Worm (Caenorhabditis elegans): ENCODE measurements around the gene ZK1320.3.

ZK1320.3 gene

ce11 chrII:9660379-9660778 is at the start of gene ZK1320.3:
Gene ZK1320.3, minus strand, starts transcription at chrII:9660419.
- TF ChIP-seq dao-5 (tag; optimal IDR thresholded peaks at IDR 0.05) (no peak), him-1 (tag; optimal IDR thresholded peaks at IDR 0.05) (no peak), W03F9.2 (tag; optimal IDR thresholded peaks at IDR 0.05) (no peak)

DNA sequence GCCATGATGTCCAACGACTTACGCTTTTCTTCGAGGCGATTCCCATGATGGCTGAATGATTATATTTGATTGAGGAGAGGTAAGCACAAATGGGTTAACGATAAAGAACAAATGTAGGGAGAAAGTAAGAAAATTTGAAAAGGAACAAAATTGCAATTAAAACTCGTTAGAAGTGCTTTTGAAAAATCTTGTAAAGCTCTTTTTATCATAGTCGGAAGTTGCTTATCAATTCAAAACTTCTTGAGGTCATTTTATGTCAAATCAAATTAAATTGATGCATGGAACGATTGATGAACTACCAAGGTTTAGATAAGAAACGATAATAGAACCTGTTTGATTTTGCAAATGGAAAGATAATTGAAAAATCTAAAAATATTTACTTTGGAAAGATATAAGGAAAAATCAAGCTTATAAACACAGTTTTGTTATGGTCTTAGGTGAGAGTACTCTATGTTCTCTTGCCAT is 48.6 kb upstream of the ZK1320.3 start, which contains the start of gene glt-5:
TSS of gene glt-5 (minus strand) at position 51 of the 465 bp plus-strand sequence.
- TF ChIP-seq him-1 (tag; optimal IDR thresholded peaks at IDR 0.05) = no peak
- no peak for TF ChIP-seq W03F9.2 (tag; optimal IDR thresholded peaks at IDR 0.05)
- no peak for TF ChIP-seq dao-5 (tag; optimal IDR thresholded peaks at IDR 0.05)

DNA sequence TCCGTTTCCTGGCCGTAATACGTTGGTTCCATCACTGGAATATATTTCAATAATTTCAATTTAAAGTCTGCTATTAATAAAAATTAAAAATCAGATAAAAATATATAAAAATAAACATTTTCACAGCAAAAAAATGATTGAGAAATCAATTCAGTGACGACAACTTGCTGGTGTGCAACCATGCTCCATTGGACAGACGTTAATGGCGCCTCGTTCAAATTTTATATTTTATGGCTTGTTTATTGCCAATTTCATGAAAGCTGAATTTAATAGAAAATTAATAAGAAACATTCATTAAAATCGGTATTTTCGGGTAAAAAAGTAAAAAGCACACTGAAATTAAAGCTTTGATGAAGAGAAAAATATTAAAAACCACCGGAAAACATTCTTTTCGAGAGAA is 46.0 kb upstream of the ZK1320.3 start, which contains the start of gene Y53C12A.3:
TSS of gene Y53C12A.3 (minus strand) at position 34 of the 400 bp plus-strand sequence.
- TF ChIP-seq W03F9.2 (tag; optimal IDR thresholded peaks at IDR 0.05) = peak; percentile 48
- TF ChIP-seq him-1 (tag; optimal IDR thresholded peaks at IDR 0.05) = no peak

- no peak for TF ChIP-seq him-1 (tag; optimal IDR thresholded peaks at IDR 0.05)
These were observed 44.5 kb upstream of the ZK1320.3 start, which contains the start of gene Y53C12A.10 for ce11 chrII:9704746-9705145. Gene Y53C12A.10, minus strand, starts transcription at chrII:9704846.

DNA sequence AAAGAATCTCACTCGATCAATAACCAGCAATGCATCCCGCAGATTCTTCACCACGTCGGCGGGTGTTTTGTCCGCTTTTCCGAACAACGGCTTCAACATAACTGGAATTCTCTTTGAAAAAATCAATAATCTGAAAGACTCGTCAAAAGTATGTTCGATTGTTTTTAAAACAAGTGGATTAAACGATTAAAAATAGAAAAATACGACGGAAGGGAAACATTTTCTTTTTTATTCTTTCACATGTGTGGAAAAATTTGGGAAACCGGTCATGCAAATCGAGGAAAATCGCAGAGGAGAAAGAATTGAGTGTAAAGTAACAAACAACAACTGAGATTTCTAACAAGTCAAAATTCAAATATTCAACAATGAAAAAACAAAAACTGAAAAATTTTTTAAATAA is 43.4 kb upstream of the ZK1320.3 start, which contains the start of gene mop-25.2:
TSS of gene mop-25.2 (minus strand) at position 101 of the 400 bp plus-strand sequence.
- TF ChIP-seq him-1 (tag; optimal IDR thresholded peaks at IDR 0.05) (no peak), W03F9.2 (tag; optimal IDR thresholded peaks at IDR 0.05) (no peak), dao-5 (tag; optimal IDR thresholded peaks at IDR 0.05) (no peak)

- TF ChIP-seq W03F9.2 (tag; optimal IDR thresholded peaks at IDR 0.05) (no peak), him-1 (tag; optimal IDR thresholded peaks at IDR 0.05) (no peak), dao-5 (tag; optimal IDR thresholded peaks at IDR 0.05) (no peak)
These were observed 40.1 kb upstream of the ZK1320.3 start, which contains the start of the genes Y53C12A.8 and Y53C12A.7 for ce11 chrII:9700363-9700762. Gene Y53C12A.8, minus strand, starts transcription at chrII:9700463. Gene Y53C12A.7, plus strand, starts transcription at chrII:9700543.

DNA sequence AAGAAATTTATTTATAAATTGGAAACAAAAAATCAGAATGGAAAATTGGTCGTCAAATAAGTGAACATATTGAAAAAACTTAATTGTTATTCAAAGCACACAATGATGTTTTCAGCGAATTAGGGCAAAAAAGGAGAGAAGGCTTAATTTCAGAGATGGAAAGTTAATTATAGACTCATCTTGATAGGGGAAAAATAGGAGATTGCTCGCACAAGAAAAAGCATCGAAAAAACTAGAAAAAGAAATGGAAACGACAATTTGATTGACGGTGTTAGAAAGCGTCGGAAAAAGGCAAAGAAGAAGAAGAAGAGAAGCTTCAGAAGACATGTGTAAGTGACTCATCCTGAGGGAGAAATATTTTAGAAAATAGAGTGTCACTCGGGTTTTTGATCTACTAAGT is 35.7 kb upstream of the ZK1320.3 start:
- TF ChIP-seq him-1 (tag; optimal IDR thresholded peaks at IDR 0.05) = no peak
- no peak for TF ChIP-seq W03F9.2 (tag; optimal IDR thresholded peaks at IDR 0.05)
- no peak for TF ChIP-seq dao-5 (tag; optimal IDR thresholded peaks at IDR 0.05)

ce11 chrII:9691839-9692238 is 31.6 kb upstream of the ZK1320.3 start, which contains the start of gene nlp-11:
Gene nlp-11, minus strand, starts transcription at chrII:9691939.
- TF ChIP-seq W03F9.2 (tag; optimal IDR thresholded peaks at IDR 0.05) (no peak), him-1 (tag; optimal IDR thresholded peaks at IDR 0.05) (no peak), dao-5 (tag; optimal IDR thresholded peaks at IDR 0.05) (no peak)

- TF ChIP-seq W03F9.2 (tag; optimal IDR thresholded peaks at IDR 0.05) (no peak), him-1 (tag; optimal IDR thresholded peaks at IDR 0.05) (no peak), dao-5 (tag; optimal IDR thresholded peaks at IDR 0.05) (no peak)
These were observed 29.9 kb upstream of the ZK1320.3 start for ce11 chrII:9690067-9690632.

- TF ChIP-seq him-1 (tag; optimal IDR thresholded peaks at IDR 0.05) (no peak), dao-5 (tag; optimal IDR thresholded peaks at IDR 0.05) (no peak), W03F9.2 (tag; optimal IDR thresholded peaks at IDR 0.05) (no peak)
These were observed 26.5 kb upstream of the ZK1320.3 start, which contains the start of gene ZK1320.9 for ce11 chrII:9686663-9687193. Gene ZK1320.9, minus strand, starts transcription at chrII:9686713.

DNA sequence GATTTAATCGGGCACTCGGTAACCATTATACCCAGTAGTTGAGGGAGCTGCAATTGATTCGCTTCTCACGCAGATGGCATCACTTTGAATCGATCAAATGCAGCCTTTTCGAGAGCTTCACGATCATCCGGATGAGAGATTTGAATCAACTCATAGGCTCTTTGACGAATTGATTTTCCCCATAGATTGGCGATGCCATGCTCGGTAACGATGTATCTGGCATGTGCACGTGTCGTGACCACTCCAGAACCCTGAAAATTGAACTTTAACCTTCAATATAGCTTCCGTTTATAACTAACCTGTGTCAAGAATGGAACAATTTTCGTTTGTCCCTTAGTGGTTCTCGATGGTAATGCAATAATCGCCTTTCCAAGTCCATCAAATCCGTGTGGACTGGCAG is 24.0 kb upstream of the ZK1320.3 start:
- no peak for TF ChIP-seq W03F9.2 (tag; optimal IDR thresholded peaks at IDR 0.05)
- no peak for TF ChIP-seq him-1 (tag; optimal IDR thresholded peaks at IDR 0.05)
- no peak for TF ChIP-seq dao-5 (tag; optimal IDR thresholded peaks at IDR 0.05)

ce11 chrII:9682044-9682443 is 21.8 kb upstream of the ZK1320.3 start:
- no peak for TF ChIP-seq dao-5 (tag; optimal IDR thresholded peaks at IDR 0.05)
- TF ChIP-seq him-1 (tag; optimal IDR thresholded peaks at IDR 0.05) = no peak
- no peak for TF ChIP-seq W03F9.2 (tag; optimal IDR thresholded peaks at IDR 0.05)

ce11 chrII:9680493-9680892 is 20.3 kb upstream of the ZK1320.3 start, which contains the start of gene ZK1320.13:
Gene ZK1320.13, plus strand, starts transcription at chrII:9680793.
- TF ChIP-seq him-1 (tag; optimal IDR thresholded peaks at IDR 0.05) (no peak), W03F9.2 (tag; optimal IDR thresholded peaks at IDR 0.05) (no peak), dao-5 (tag; optimal IDR thresholded peaks at IDR 0.05) (no peak)

DNA sequence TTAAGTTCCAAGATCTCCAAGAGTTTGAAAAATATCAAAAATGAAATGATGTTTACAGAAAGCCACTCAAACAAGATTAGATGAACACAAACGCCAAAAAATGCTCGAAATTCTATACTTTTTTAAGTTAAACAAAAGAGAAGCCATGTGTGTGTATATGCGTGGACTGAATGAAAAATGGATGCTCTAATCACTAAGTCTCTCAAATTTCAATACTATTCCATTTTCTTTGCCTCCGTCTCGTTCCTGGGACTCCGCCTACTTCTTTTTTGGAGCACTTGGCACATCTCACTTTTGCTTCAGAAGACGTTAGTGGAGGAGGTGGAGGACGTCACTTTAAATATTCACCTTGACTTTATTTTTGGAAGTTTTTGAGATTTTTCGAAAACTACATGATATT is 19.6 kb upstream of the ZK1320.3 start:
- no peak for TF ChIP-seq him-1 (tag; optimal IDR thresholded peaks at IDR 0.05)
- no peak for TF ChIP-seq W03F9.2 (tag; optimal IDR thresholded peaks at IDR 0.05)
- no peak for TF ChIP-seq dao-5 (tag; optimal IDR thresholded peaks at IDR 0.05)

Data from whole organism, L4/young adult.